Worm (Caenorhabditis elegans) whole organism, young adult: ENCODE data around the gene maoc-1.

Experiments used
- F10E7.11 ChIP-seq: sonication (generic microtip); optimal IDR thresholded peaks from 2 replicates; lab custom pipeline; 2017; ENCODE audit warnings: mild to moderate bottlenecking, missing genetic modification characterization, moderate library complexity, missing compliant biosample characterization
- Y95B8A.8 ChIP-seq: fragments of 200-800 bp; sonication (Bioruptor generic); IDR thresholded peaks from 2 replicates; pipeline ENCODE4 v1.3.6; 2022; ENCODE audit warnings: missing genetic modification reagents, missing genetic modification characterization, missing compliant biosample characterization
- ama-1 ChIP-seq, 3 experiments: fragments of 150-350 bp in 1 of 3; sonication (generic microtip) in 2 of 3; optimal IDR thresholded peaks; 2 replicates each; lab custom pipeline; 2014 to 2018; ENCODE audit warnings: missing biosample characterization in 2 of 3, missing genetic modification characterization in 2 of 3, missing genetic modification reagents in 2 of 3
- ekl-4 ChIP-seq: fragments of 200-800 bp; sonication (Bioruptor generic); IDR thresholded peaks from 2 replicates; pipeline ENCODE4 v1.3.6; 2022; ENCODE audit warnings: missing genetic modification reagents, missing genetic modification characterization, missing compliant biosample characterization
- fkh-3 ChIP-seq: sonication (generic microtip); optimal IDR thresholded peaks from 2 replicates; lab custom pipeline; 2016; ENCODE audit warnings: mild to moderate bottlenecking, missing genetic modification characterization, missing compliant biosample characterization
- gei-17 ChIP-seq: fragments of 200-800 bp; sonication (Bioruptor generic); optimal IDR thresholded peaks from 2 replicates; lab custom pipeline; 2018; ENCODE audit warnings: mild to moderate bottlenecking, missing genetic modification characterization, missing compliant biosample characterization
- hlh-12 ChIP-seq: sonication (generic microtip); optimal IDR thresholded peaks from 2 replicates; lab custom pipeline; 2016; ENCODE audit warnings: missing genetic modification characterization, missing compliant biosample characterization
- nhr-80 ChIP-seq: sonication (generic microtip); optimal IDR thresholded peaks from 2 replicates; lab custom pipeline; 2016; ENCODE audit warnings: missing genetic modification characterization, missing compliant biosample characterization
- ztf-22 ChIP-seq: fragments of 200-800 bp; sonication (Bioruptor generic); optimal IDR thresholded peaks from 2 replicates; lab custom pipeline; 2018; ENCODE audit warnings: mild to moderate bottlenecking, missing genetic modification characterization, moderate library complexity, missing compliant biosample characterization
- ztf-6 ChIP-seq: fragments of 200-800 bp; sonication (Bioruptor generic); IDR thresholded peaks from 2 replicates; pipeline ENCODE4 v1.3.6; 2022; ENCODE audit warnings: missing genetic modification reagents, missing genetic modification characterization, missing compliant biosample characterization

DNA sequence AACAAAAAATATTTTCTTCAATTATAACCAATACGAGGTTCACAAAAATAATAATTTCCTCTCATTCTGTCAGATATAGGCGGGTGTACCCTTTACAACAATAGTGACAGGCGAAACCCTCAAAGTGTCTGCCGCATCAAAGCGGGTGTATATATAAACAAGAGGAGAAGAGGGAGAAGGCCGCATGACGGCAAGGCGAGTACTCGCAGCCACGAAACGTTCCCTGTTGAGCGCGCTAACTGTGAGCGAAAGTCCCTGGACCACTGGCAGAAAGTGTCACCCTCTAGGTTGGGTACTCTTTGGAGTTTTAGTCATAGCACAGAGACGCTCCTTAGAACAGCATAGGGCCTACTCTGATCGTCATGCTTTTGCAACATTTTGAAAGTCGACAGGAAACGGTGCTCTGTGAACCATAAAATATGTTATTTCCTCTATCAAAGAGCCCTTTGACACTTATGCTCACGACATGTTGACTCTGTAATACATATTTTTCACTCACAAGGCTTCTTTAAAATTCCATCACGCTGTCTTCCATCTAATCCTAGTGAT is 4.0 kb downstream of the maoc-1 start, which contains the start of gene pcrg-1:
- TF ChIP-seq fkh-3 (tag; lab: Kevin White, UChicago) (peak; percentile 68), ztf-6 (peak; percentile 47; the same call in 1 of the 2 replicates), ama-1 (optimal IDR thresholded peaks at IDR 0.05; lab: Kevin White, UChicago) (no peak), ama-1 (GFP tag; optimal IDR thresholded peaks at IDR 0.05; lab: Kevin White, UChicago) (peak; percentile 43 to 86), ekl-4 (GFP tag; lab: Robert Waterston, UW) (peak; percentile 83), ztf-22 (GFP tag; lab: Kevin White, UChicago) (peak; percentile 52), gei-17 (GFP tag; lab: Kevin White, UChicago) (no peak), nhr-80 (tag; lab: Kevin White, UChicago) (peak; percentile 45), hlh-12 (tag; lab: Kevin White, UChicago) (peak; percentile 11), F10E7.11 (peak; percentile 4), Y95B8A.8 (GFP tag; lab: Robert Waterston, UW) (peak; percentile 51; the same call in 1 of the 2 replicates)
